Worm (Caenorhabditis elegans): ENCODE results near the gene Y50E8A.1.

ce11 chrV:14741233-14741632 lies 14.5 kb downstream of the Y50E8A.1 start, which contains the start of gene Y50E8A.6:
- no peak for TF ChIP-seq fax-1 (tag; optimal IDR thresholded peaks at IDR 0.05)
- TF ChIP-seq dmd-4 (tag; optimal IDR thresholded peaks at IDR 0.05; ENCODE audit: borderline replicate concordance) = no peak
- no peak for TF ChIP-seq ahr-1 (tag; optimal IDR thresholded peaks at IDR 0.05)
- no peak for TF ChIP-seq K02D7.2 (tag; optimal IDR thresholded peaks at IDR 0.05)
- no peak for TF ChIP-seq pros-1 (tag; optimal IDR thresholded peaks at IDR 0.05)
- no peak for TF ChIP-seq rnt-1 (tag; optimal IDR thresholded peaks at IDR 0.05)
- TF ChIP-seq elt-4 (tag; optimal IDR thresholded peaks at IDR 0.05) = no peak
